Worm (Caenorhabditis elegans) whole organism, dauer: ENCODE data around the gene Y81G3A.6.
"Not testable (repeated sequence)": the region's sequence is repeated elsewhere in the genome, so short reads cannot be mapped to it uniquely, and the experiment has no call there.

ENCODE experiments used
- unc-62 ChIP-seq: sonication (generic microtip); optimal IDR thresholded peaks from 2 replicates; lab custom pipeline; 2017; ENCODE audit warnings: missing biosample characterization, missing genetic modification reagents, missing genetic modification characterization

Gene Y81G3A.6

ce11 chrII:13073742-13074141, 8.6 kb downstream of the Y81G3A.6 start:
- no peak for TF ChIP-seq unc-62 (GFP tag; lab: Kevin White, UChicago)

ce11 chrII:13073102-13073501, 9.2 kb downstream of the Y81G3A.6 start, which contains the start of gene F42G4.5:
Gene F42G4.5, plus strand, starts transcription at chrII:13073480.
- no peak for TF ChIP-seq unc-62 (GFP tag; lab: Kevin White, UChicago)

ce11 chrII:13066777-13067290, 15.5 kb downstream of the Y81G3A.6 start:
- no peak for TF ChIP-seq unc-62 (GFP tag; lab: Kevin White, UChicago)

ce11 chrII:13065251-13065650, 17.1 kb downstream of the Y81G3A.6 start:
- TF ChIP-seq unc-62 (GFP tag; lab: Kevin White, UChicago), result no peak

ce11 chrII:13059196-13059595, 23.1 kb downstream of the Y81G3A.6 start:
- TF ChIP-seq unc-62 (GFP tag; lab: Kevin White, UChicago), result no peak

- no peak for TF ChIP-seq unc-62 (GFP tag; lab: Kevin White, UChicago)
These were observed 25.7 kb downstream of the Y81G3A.6 start, which contains the start of gene zyx-1 for ce11 chrII:13056580-13056979. Gene zyx-1, plus strand, starts transcription at chrII:13056910.

ce11 chrII:13053443-13053842, 28.9 kb downstream of the Y81G3A.6 start:
- TF ChIP-seq unc-62 (GFP tag; lab: Kevin White, UChicago), result no peak

ce11 chrII:13050050-13050449, 32.3 kb downstream of the Y81G3A.6 start:
- no peak for TF ChIP-seq unc-62 (GFP tag; lab: Kevin White, UChicago)

ce11 chrII:13047609-13048008, 34.7 kb downstream of the Y81G3A.6 start, which contains the start of gene F42G4.2:
Gene F42G4.2, plus strand, starts transcription at chrII:13047909.
- TF ChIP-seq unc-62 (GFP tag; lab: Kevin White, UChicago), result not testable (repeated sequence)

ce11 chrII:13047106-13047505, 35.2 kb downstream of the Y81G3A.6 start, which contains the start of gene F42G4.7:
Gene F42G4.7, minus strand, starts transcription at chrII:13047290.
- not testable (repeated sequence) for TF ChIP-seq unc-62 (GFP tag; lab: Kevin White, UChicago)

- not testable (repeated sequence) for TF ChIP-seq unc-62 (GFP tag; lab: Kevin White, UChicago)
These were observed 38.8 kb downstream of the Y81G3A.6 start, which contains the start of gene puf-6 for ce11 chrII:13043433-13044054. Gene puf-6, minus strand, starts transcription at chrII:13043445.

ce11 chrII:13036717-13037116, 45.6 kb downstream of the Y81G3A.6 start, which contains the start of gene F18A11.3:
Gene F18A11.3, minus strand, starts transcription at chrII:13036841.
- no peak for TF ChIP-seq unc-62 (GFP tag; lab: Kevin White, UChicago)
